Worm (Caenorhabditis elegans): ENCODE data around the gene sedl-1.

Gene sedl-1

ce11 chrX:1478569-1478968 is 38.5 kb upstream of the sedl-1 start:
- TF ChIP-seq egl-27 (tag; optimal IDR thresholded peaks at IDR 0.05) (no peak), fkh-10 (GFP tag; optimal IDR thresholded peaks at IDR 0.05) (peak; percentile 49), nhr-77 (tag; optimal IDR thresholded peaks at IDR 0.05) (no peak), jun-1 (tag; optimal IDR thresholded peaks at IDR 0.05) (no peak), daf-12 (tag; optimal IDR thresholded peaks at IDR 0.05) (no peak), nhr-43 (tag; optimal IDR thresholded peaks at IDR 0.05; ENCODE audit: poor library complexity, severe bottlenecking) (no peak), fkh-2 (tag; optimal IDR thresholded peaks at IDR 0.05) (no peak), fos-1 (tag; optimal IDR thresholded peaks at IDR 0.05) (no peak), nhr-67 (tag; optimal IDR thresholded peaks at IDR 0.05) (no peak), nfya-1 (tag; optimal IDR thresholded peaks at IDR 0.05; ENCODE audit: insufficient read depth) (peak; percentile 14)

- TF ChIP-seq lsy-12 (tag; optimal IDR thresholded peaks at IDR 0.05) = no peak
- no peak for TF ChIP-seq nhr-28 (tag; optimal IDR thresholded peaks at IDR 0.05)
- TF ChIP-seq nhr-23 (tag; optimal IDR thresholded peaks at IDR 0.05) = peak; percentile 58
- TF ChIP-seq egl-5 (tag; optimal IDR thresholded peaks at IDR 0.05) = no peak
- TF ChIP-seq daf-12 (tag; optimal IDR thresholded peaks at IDR 0.05) = no peak
- TF ChIP-seq pqm-1 (tag; optimal IDR thresholded peaks at IDR 0.05) = peak; percentile 92
- TF ChIP-seq ZK546.5 (tag; optimal IDR thresholded peaks at IDR 0.05) = no peak
- no peak for TF ChIP-seq skn-1 (tag; optimal IDR thresholded peaks at IDR 0.05)
- peak; percentile 7 for TF ChIP-seq ceh-28 (tag; optimal IDR thresholded peaks at IDR 0.05)
- peak; percentile 26 for TF ChIP-seq egl-27 (tag; optimal IDR thresholded peaks at IDR 0.05)
- TF ChIP-seq R02D3.7 (tag; optimal IDR thresholded peaks at IDR 0.05) = peak; percentile 31
- no peak for TF ChIP-seq ceh-9 (tag; optimal IDR thresholded peaks at IDR 0.05)
- TF ChIP-seq ztf-4 (tag; optimal IDR thresholded peaks at IDR 0.05) = no peak
- TF ChIP-seq fos-1 (tag; optimal IDR thresholded peaks at IDR 0.05) = no peak
- no peak for TF ChIP-seq nhr-237 (tag; optimal IDR thresholded peaks at IDR 0.05)
- no peak for TF ChIP-seq hmg-11 (tag; optimal IDR thresholded peaks at IDR 0.05)
- no peak for TF ChIP-seq ceh-82 (tag; optimal IDR thresholded peaks at IDR 0.05)
- TF ChIP-seq aly-2 (tag; optimal IDR thresholded peaks at IDR 0.05) = no peak
- TF ChIP-seq ama-1 (optimal IDR thresholded peaks at IDR 0.05) = no peak
- TF ChIP-seq elt-1 (tag; optimal IDR thresholded peaks at IDR 0.05) = no peak
- no peak for TF ChIP-seq nhr-25 (tag; optimal IDR thresholded peaks at IDR 0.05)
- peak; percentile 96 for TF ChIP-seq elt-2 (tag; optimal IDR thresholded peaks at IDR 0.05)
- peak; percentile 7 for TF ChIP-seq mdl-1 (tag; optimal IDR thresholded peaks at IDR 0.05)
- TF ChIP-seq nfya-1 (tag; optimal IDR thresholded peaks at IDR 0.05; ENCODE audit: insufficient read depth) = peak; percentile 10
- TF ChIP-seq nhr-67 (tag; optimal IDR thresholded peaks at IDR 0.05) = no peak
- TF ChIP-seq lin-15B (tag; optimal IDR thresholded peaks at IDR 0.05) = no peak
- no peak for TF ChIP-seq unc-62 (GFP tag; optimal IDR thresholded peaks at IDR 0.05)
- no peak for TF ChIP-seq nhr-11 (tag; optimal IDR thresholded peaks at IDR 0.05)
- no peak for TF ChIP-seq nhr-12 (tag; optimal IDR thresholded peaks at IDR 0.05)
- TF ChIP-seq unc-39 (tag; optimal IDR thresholded peaks at IDR 0.05) = no peak
- no peak for TF ChIP-seq ztf-11 (tag; optimal IDR thresholded peaks at IDR 0.05)
- TF ChIP-seq nhr-76 (tag; optimal IDR thresholded peaks at IDR 0.05) = no peak
- no peak for TF ChIP-seq snpc-4 (tag; optimal IDR thresholded peaks at IDR 0.05)
- TF ChIP-seq zag-1 (tag; optimal IDR thresholded peaks at IDR 0.05) = no peak
- TF ChIP-seq ceh-16 (tag; optimal IDR thresholded peaks at IDR 0.05) = no peak
- TF ChIP-seq tbx-2 (tag; optimal IDR thresholded peaks at IDR 0.05) = no peak
- TF ChIP-seq lin-39 (tag; optimal IDR thresholded peaks at IDR 0.05) = no peak
- no peak for TF ChIP-seq fkh-10 (GFP tag; optimal IDR thresholded peaks at IDR 0.05)
- TF ChIP-seq mml-1 (tag; optimal IDR thresholded peaks at IDR 0.05) = no peak
- TF ChIP-seq sea-2 (GFP tag; optimal IDR thresholded peaks at IDR 0.05) = no peak
- no peak for TF ChIP-seq pha-4 (tag; optimal IDR thresholded peaks at IDR 0.05)
- TF ChIP-seq nhr-77 (tag; optimal IDR thresholded peaks at IDR 0.05) = no peak
- TF ChIP-seq nhr-43 (tag; optimal IDR thresholded peaks at IDR 0.05; ENCODE audit: poor library complexity, severe bottlenecking) = peak; percentile 65
- peak; percentile 80 to 97 (median 91) for TF ChIP-seq elt-3 (tag; optimal IDR thresholded peaks at IDR 0.05)
- TF ChIP-seq jun-1 (tag; optimal IDR thresholded peaks at IDR 0.05) = peak; percentile 74
Measured at ce11 chrX:1477932-1478331, 37.9 kb upstream of the sedl-1 start.
